Fruit fly (Drosophila melanogaster): Measurements from ENCODE around the gene aay.
A peak's percentile ranks its signal among the peaks of the same experiment; 100 is the strongest.

aay gene

DNA sequence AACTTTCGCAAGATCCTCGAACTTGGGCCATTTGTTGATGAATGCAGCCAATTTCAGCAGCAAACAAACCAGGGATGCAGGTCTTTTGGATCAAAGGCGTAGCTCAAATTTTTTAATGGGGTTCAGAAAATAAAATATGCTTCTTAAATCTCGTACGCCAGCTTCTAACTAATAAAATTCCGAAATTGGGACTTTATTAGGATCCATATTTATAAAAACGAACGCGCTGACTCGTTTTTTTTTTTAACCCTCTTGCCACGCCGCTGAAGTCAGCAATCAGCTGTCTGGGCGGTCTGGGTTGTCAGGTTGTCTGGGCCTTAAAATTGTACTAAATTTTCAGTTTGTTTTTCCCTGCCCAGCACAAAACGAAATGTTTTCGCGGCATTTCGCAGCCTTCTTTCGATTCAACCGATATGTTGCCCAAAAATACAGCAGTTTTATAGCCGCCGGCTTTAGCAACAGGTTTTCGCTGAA, 34.6 kb downstream of the aay start, which contains the start of gene CG3437 (continued):
- peak; percentile 97 for TF ChIP-seq Blimp-1 (GFP tag; optimal IDR thresholded peaks at IDR 0.05)
- TF ChIP-seq CG6854 (GFP tag; optimal IDR thresholded peaks at IDR 0.05), result peak; percentile 99
- TF ChIP-seq CG3032 (tag; optimal IDR thresholded peaks at IDR 0.05), result peak; percentile 98
- peak; percentile 99 for TF ChIP-seq topi (GFP tag; optimal IDR thresholded peaks at IDR 0.05)
- TF ChIP-seq pdm3 (GFP tag; optimal IDR thresholded peaks at IDR 0.05), result peak; percentile 100
- TF ChIP-seq spab (GFP tag; optimal IDR thresholded peaks at IDR 0.05), result peak; percentile 99
- TF ChIP-seq CG6792 (GFP tag; optimal IDR thresholded peaks at IDR 0.05), result peak; percentile 99
- peak; percentile 99 for TF ChIP-seq vri (GFP tag; optimal IDR thresholded peaks at IDR 0.05)
- peak; percentile 100 for TF ChIP-seq Eip78C (GFP tag)
- TF ChIP-seq CG3919 (GFP tag; optimal IDR thresholded peaks at IDR 0.05), result peak; percentile 99
- peak; percentile 100 for TF ChIP-seq esn (GFP tag; optimal IDR thresholded peaks at IDR 0.05)
- peak; percentile 97 for TF ChIP-seq dsx (GFP tag; optimal IDR thresholded peaks at IDR 0.05; ENCODE audit: poor library complexity, severe bottlenecking)
- peak; percentile 99 for TF ChIP-seq CG11902 (GFP tag; optimal IDR thresholded peaks at IDR 0.05)
- TF ChIP-seq CG32006 (GFP tag; optimal IDR thresholded peaks at IDR 0.05), result peak; percentile 100
- peak; percentile 100 for TF ChIP-seq eg (GFP tag; IDR thresholded peaks at IDR 0.05)
- TF ChIP-seq Lpt (GFP tag; optimal IDR thresholded peaks at IDR 0.05), result peak; percentile 98

DNA sequence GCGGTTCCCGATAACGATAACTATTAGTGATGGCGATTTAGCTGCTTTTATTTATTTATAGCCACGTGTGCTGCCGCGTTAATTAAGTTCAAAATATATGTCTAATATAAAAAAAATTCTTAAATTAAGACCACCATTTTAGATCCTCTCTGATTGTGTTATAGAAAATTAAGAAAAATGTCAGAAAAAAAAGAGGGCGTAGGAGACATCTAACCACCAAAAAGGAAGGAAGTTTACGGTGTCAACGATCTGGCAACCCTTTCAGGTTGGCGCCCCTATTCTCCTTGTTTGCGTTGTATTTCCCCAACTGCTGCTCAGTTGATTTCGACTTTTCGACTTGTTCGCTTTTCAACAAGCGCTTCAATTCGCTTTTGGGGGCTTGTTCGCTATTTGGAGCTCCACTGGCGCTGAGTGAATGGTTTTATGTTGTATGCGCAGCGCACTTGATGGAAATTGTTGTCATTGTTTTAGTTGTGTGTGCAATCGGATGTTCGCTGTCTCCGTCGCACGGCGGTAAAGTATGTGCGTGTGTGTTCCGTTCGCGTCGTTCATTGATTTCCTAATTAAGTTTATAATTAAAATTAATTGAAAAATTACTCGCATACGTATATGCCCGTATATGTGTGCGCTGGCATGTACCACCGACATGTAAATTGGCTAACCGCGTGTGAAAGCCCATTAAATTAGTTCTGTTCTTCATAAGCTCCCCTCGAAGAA, 37.9 kb downstream of the aay start, which contains the start of the genes CG3434 and CG44838:
Gene CG3434, minus strand, starts transcription at position 25 of the 717 bp plus-strand sequence.
Gene CG44838, plus strand, starts transcription at position 276 of the 717 bp plus-strand sequence.
- peak; percentile 78 for TF ChIP-seq Smox (GFP tag; optimal IDR thresholded peaks at IDR 0.05)
- TF ChIP-seq dac (GFP tag; optimal IDR thresholded peaks at IDR 0.05), result peak; percentile 55
- TF ChIP-seq CG6808 (GFP tag; optimal IDR thresholded peaks at IDR 0.05), result peak; percentile 41
- peak; percentile 75 for TF ChIP-seq eg (GFP tag; IDR thresholded peaks at IDR 0.05)
- no peak for TF ChIP-seq Hr38 (GFP tag; optimal IDR thresholded peaks at IDR 0.05)
- TF ChIP-seq svp (GFP tag), result peak; percentile 90
- TF ChIP-seq Sox102F (GFP tag; optimal IDR thresholded peaks at IDR 0.05), result peak; percentile 62
- peak; percentile 72 for TF ChIP-seq Hr39 (GFP tag; optimal IDR thresholded peaks at IDR 0.05)
- peak; percentile 12 for TF ChIP-seq CG16779 (tag; optimal IDR thresholded peaks at IDR 0.05)
- peak; percentile 82 for TF ChIP-seq esn (GFP tag; optimal IDR thresholded peaks at IDR 0.05)
- TF ChIP-seq net (GFP tag; optimal IDR thresholded peaks at IDR 0.05), result peak; percentile 68
- TF ChIP-seq CG6792 (GFP tag; optimal IDR thresholded peaks at IDR 0.05), result peak; percentile 49
- peak; percentile 70 for TF ChIP-seq Eip75B (GFP tag; optimal IDR thresholded peaks at IDR 0.05)
- TF ChIP-seq cyc (GFP tag; optimal IDR thresholded peaks at IDR 0.05), result peak; percentile 69
- TF ChIP-seq CG9139 (GFP tag; optimal IDR thresholded peaks at IDR 0.05), result peak; percentile 2
- peak; percentile 65 for TF ChIP-seq Sox15 (GFP tag; optimal IDR thresholded peaks at IDR 0.05)
- TF ChIP-seq Eip93F (GFP tag; optimal IDR thresholded peaks at IDR 0.05), result peak; percentile 69
- TF ChIP-seq CG1621 (tag; optimal IDR thresholded peaks at IDR 0.05), result peak; percentile 37
- TF ChIP-seq CG8632 (GFP tag; optimal IDR thresholded peaks at IDR 0.05), result peak; percentile 65
- TF ChIP-seq topi (GFP tag; optimal IDR thresholded peaks at IDR 0.05), result peak; percentile 73
- peak; percentile 75 for TF ChIP-seq CG10631 (GFP tag; optimal IDR thresholded peaks at IDR 0.05)
- peak; percentile 48 for TF ChIP-seq CG4318 (GFP tag; optimal IDR thresholded peaks at IDR 0.05)
- TF ChIP-seq spab (GFP tag; optimal IDR thresholded peaks at IDR 0.05), result peak; percentile 9
- peak; percentile 82 for TF ChIP-seq Hr4 (GFP tag; optimal IDR thresholded peaks at IDR 0.05)
- peak; percentile 46 for TF ChIP-seq Ets21C (GFP tag; optimal IDR thresholded peaks at IDR 0.05)
- TF ChIP-seq CG8319 (GFP tag; optimal IDR thresholded peaks at IDR 0.05), result peak; percentile 33
- TF ChIP-seq CG11762 (GFP tag; optimal IDR thresholded peaks at IDR 0.05; ENCODE audit: insufficient read depth), result peak; percentile 20
- TF ChIP-seq salr (GFP tag; optimal IDR thresholded peaks at IDR 0.05), result peak; percentile 14 to 36
- peak; percentile 29 for TF ChIP-seq CG7368 (GFP tag; optimal IDR thresholded peaks at IDR 0.05)
- TF ChIP-seq achi (GFP tag; optimal IDR thresholded peaks at IDR 0.05), result peak; percentile 71
- peak; percentile 38 to 67 for TF ChIP-seq ss (GFP tag; optimal IDR thresholded peaks at IDR 0.05)
- peak; percentile 77 for TF ChIP-seq CG6163 (GFP tag; IDR thresholded peaks at IDR 0.05)
- peak; percentile 55 for TF ChIP-seq Gug (GFP tag; IDR thresholded peaks at IDR 0.05)
- TF ChIP-seq OdsH (GFP tag; optimal IDR thresholded peaks at IDR 0.05), result peak; percentile 68
- TF ChIP-seq CG6854 (GFP tag; optimal IDR thresholded peaks at IDR 0.05), result peak; percentile 53
- TF ChIP-seq acj6 (GFP tag; optimal IDR thresholded peaks at IDR 0.05), result peak; percentile 77
- TF ChIP-seq vri (GFP tag; optimal IDR thresholded peaks at IDR 0.05), result peak; percentile 54
- peak; percentile 62 for TF ChIP-seq CG34406 (GFP tag; optimal IDR thresholded peaks at IDR 0.05)
- TF ChIP-seq fd59A (GFP tag; optimal IDR thresholded peaks at IDR 0.05), result peak; percentile 48

Measured in whole organism, prepupa.